Worm (Caenorhabditis elegans) whole organism, late embryonic: ENCODE data around the gene cyp-34A7.

Experiments
- C38D4.7 ChIP-seq: fragments of 200-800 bp; sonication (Bioruptor generic); optimal IDR thresholded peaks from 2 replicates; lab custom pipeline; 2018; ENCODE audit warnings: mild to moderate bottlenecking, missing genetic modification characterization, moderate library complexity, missing compliant biosample characterization
- F13H6.1 ChIP-seq: sonication (generic microtip); optimal IDR thresholded peaks from 2 replicates; lab custom pipeline; 2016; ENCODE audit warnings: missing genetic modification characterization, missing compliant biosample characterization
- K02D7.2 ChIP-seq: sonication (generic microtip); optimal IDR thresholded peaks from 2 replicates; lab custom pipeline; 2017; ENCODE audit warnings: mild to moderate bottlenecking, missing genetic modification characterization, missing compliant biosample characterization
- T23F11.4 ChIP-seq: fragments of 200-800 bp; sonication (Bioruptor generic); optimal IDR thresholded peaks from 2 replicates; lab custom pipeline; 2018; ENCODE audit warnings: mild to moderate bottlenecking, missing genetic modification characterization, missing compliant biosample characterization
- Y22D7AL.16 ChIP-seq: sonication (generic microtip); optimal IDR thresholded peaks from 2 replicates; lab custom pipeline; 2016; ENCODE audit warnings: missing genetic modification characterization, missing compliant biosample characterization
- ceh-14 ChIP-seq: sonication (generic microtip); optimal IDR thresholded peaks from 2 replicates; lab custom pipeline; 2016; ENCODE audit warnings: missing genotype, missing genetic modification characterization, missing compliant biosample characterization
- ceh-19 ChIP-seq: fragments of 200-800 bp; sonication (Bioruptor generic); optimal IDR thresholded peaks from 2 replicates; lab custom pipeline; 2018; ENCODE audit warnings: mild to moderate bottlenecking, missing genetic modification characterization, missing compliant biosample characterization
- ceh-2 ChIP-seq: sonication (generic microtip); optimal IDR thresholded peaks from 2 replicates; lab custom pipeline; 2016; ENCODE audit warnings: missing genotype, missing genetic modification characterization, missing compliant biosample characterization
- ceh-22 ChIP-seq: sonication (generic microtip); optimal IDR thresholded peaks from 2 replicates; lab custom pipeline; 2017; ENCODE audit warnings: missing biosample characterization, missing genetic modification characterization
- ceh-24 ChIP-seq: sonication (generic microtip); optimal IDR thresholded peaks from 2 replicates; lab custom pipeline; 2016; ENCODE audit warnings: mild to moderate bottlenecking, missing genetic modification characterization, missing compliant biosample characterization
- ceh-31 ChIP-seq: sonication (generic microtip); optimal IDR thresholded peaks from 2 replicates; lab custom pipeline; 2016; ENCODE audit warnings: missing genetic modification characterization, missing compliant biosample characterization
- ceh-48 ChIP-seq: sonication (generic microtip); optimal IDR thresholded peaks from 2 replicates; lab custom pipeline; 2016; ENCODE audit warnings: missing genetic modification characterization, inconsistent platforms, missing compliant biosample characterization
- ceh-6 ChIP-seq: fragments of 200-800 bp; sonication (Bioruptor generic); optimal IDR thresholded peaks from 2 replicates; lab custom pipeline; 2018; ENCODE audit warnings: mild to moderate bottlenecking, missing genetic modification characterization, missing compliant biosample characterization
- ceh-9 ChIP-seq: sonication (generic microtip); optimal IDR thresholded peaks from 2 replicates; lab custom pipeline; 2016; ENCODE audit warnings: mild to moderate bottlenecking, missing genetic modification characterization, inconsistent platforms, missing compliant biosample characterization
- dve-1 ChIP-seq: sonication (generic microtip); optimal IDR thresholded peaks from 2 replicates; lab custom pipeline; 2017; ENCODE audit warnings: antibody characterized with exemption, mild to moderate bottlenecking, missing genetic modification characterization, missing compliant biosample characterization
- elt-4 ChIP-seq: sonication (generic microtip); optimal IDR thresholded peaks from 2 replicates; lab custom pipeline; 2016; ENCODE audit warnings: missing genetic modification characterization, missing compliant biosample characterization
- ets-4 ChIP-seq: sonication (generic microtip); optimal IDR thresholded peaks from 2 replicates; lab custom pipeline; 2016; ENCODE audit warnings: missing genetic modification characterization, missing compliant biosample characterization
- fax-1 ChIP-seq: sonication (generic microtip); optimal IDR thresholded peaks from 2 replicates; lab custom pipeline; 2016; ENCODE audit warnings: missing genotype, missing genetic modification characterization, missing compliant biosample characterization
- fkh-6 ChIP-seq: sonication (generic microtip); optimal IDR thresholded peaks from 2 replicates; lab custom pipeline; 2016; ENCODE audit warnings: missing genetic modification characterization, missing compliant biosample characterization
- gmeb-2 ChIP-seq: sonication (generic microtip); optimal IDR thresholded peaks from 2 replicates; lab custom pipeline; 2016; ENCODE audit warnings: missing genetic modification characterization, inconsistent platforms, missing compliant biosample characterization
- hlh-15 ChIP-seq: sonication (generic microtip); optimal IDR thresholded peaks from 2 replicates; lab custom pipeline; 2016; ENCODE audit warnings: missing genetic modification characterization, missing compliant biosample characterization
- hlh-30 ChIP-seq: sonication (generic microtip); optimal IDR thresholded peaks from 2 replicates; lab custom pipeline; 2017; ENCODE audit warnings: antibody characterized with exemption, missing genetic modification characterization, missing compliant biosample characterization; ENCODE audit not compliant: insufficient read depth
- hlh-6 ChIP-seq: sonication (generic microtip); optimal IDR thresholded peaks from 2 replicates; lab custom pipeline; 2016; ENCODE audit warnings: missing genotype, missing genetic modification characterization, missing compliant biosample characterization
- lim-6 ChIP-seq: sonication (generic microtip); optimal IDR thresholded peaks from 2 replicates; lab custom pipeline; 2016; ENCODE audit warnings: missing genetic modification characterization, missing compliant biosample characterization
- mec-3 ChIP-seq: sonication (generic microtip); optimal IDR thresholded peaks from 2 replicates; lab custom pipeline; 2016; ENCODE audit warnings: borderline replicate concordance, missing genetic modification characterization, missing compliant biosample characterization
- nhr-11 ChIP-seq: fragments of 150-350 bp; optimal IDR thresholded peaks from 2 replicates; lab custom pipeline; 2014; ENCODE audit warnings: missing biosample characterization, missing genetic modification characterization
- nhr-232 ChIP-seq: sonication (generic microtip); optimal IDR thresholded peaks from 2 replicates; lab custom pipeline; 2016; ENCODE audit warnings: missing genetic modification characterization, missing compliant biosample characterization
- npax-4 ChIP-seq: sonication (generic microtip); optimal IDR thresholded peaks from 2 replicates; lab custom pipeline; 2016; ENCODE audit warnings: missing genetic modification characterization, missing compliant biosample characterization
- pax-1 ChIP-seq: fragments of 150-350 bp; optimal IDR thresholded peaks from 2 replicates; lab custom pipeline; 2014; ENCODE audit warnings: missing biosample characterization, missing genetic modification characterization
- pha-4 ChIP-seq: fragments of 150-350 bp; optimal IDR thresholded peaks from 2 replicates; lab custom pipeline; 2018; ENCODE audit warnings: missing biosample characterization, missing genetic modification reagents, missing genetic modification characterization
- pros-1 ChIP-seq: fragments of 150-350 bp; optimal IDR thresholded peaks from 2 replicates; lab custom pipeline; 2014; ENCODE audit warnings: missing biosample characterization, missing genetic modification reagents, missing genetic modification characterization
- ref-2 ChIP-seq: sonication (generic microtip); optimal IDR thresholded peaks from 2 replicates; lab custom pipeline; 2016; ENCODE audit warnings: missing genetic modification characterization, missing compliant biosample characterization
- rnt-1 ChIP-seq: sonication (generic microtip); optimal IDR thresholded peaks from 2 replicates; lab custom pipeline; 2016; ENCODE audit warnings: missing genetic modification characterization, missing compliant biosample characterization
- sdc-2 ChIP-seq: sonication (generic microtip); optimal IDR thresholded peaks from 2 replicates; lab custom pipeline; 2016; ENCODE audit warnings: missing genotype, missing genetic modification characterization, missing compliant biosample characterization
- sox-2 ChIP-seq: fragments of 200-800 bp; sonication (Bioruptor generic); IDR thresholded peaks from 2 replicates; pipeline ENCODE4 v1.3.6; 2022; ENCODE audit warnings: missing genetic modification reagents, missing genetic modification characterization, missing compliant biosample characterization
- sox-4 ChIP-seq: sonication (generic microtip); optimal IDR thresholded peaks from 2 replicates; lab custom pipeline; 2017; ENCODE audit warnings: mild to moderate bottlenecking, missing genetic modification characterization, inconsistent platforms, missing compliant biosample characterization
- tbx-7 ChIP-seq: sonication (generic microtip); optimal IDR thresholded peaks from 2 replicates; lab custom pipeline; 2016; ENCODE audit warnings: missing genotype, missing genetic modification characterization, missing compliant biosample characterization
- ttx-3 ChIP-seq: sonication (generic microtip); optimal IDR thresholded peaks from 2 replicates; lab custom pipeline; 2016; ENCODE audit warnings: missing genetic modification reagents, missing genetic modification characterization, missing compliant biosample characterization
- unc-3 ChIP-seq, 2 experiments: fragments of 200-800 bp in 1 of 2; sonication (Bioruptor generic) in 1 of 2; sonication (generic microtip) in 1 of 2; conservative IDR thresholded peaks in 1 of 2; optimal IDR thresholded peaks in 1 of 2; 2 replicates each; pipeline versions ENCODE4 v1.3.6 to Lab custom; 2016 to 2022; ENCODE audit warnings: missing compliant biosample characterization in 2 of 2, missing genetic modification characterization in 2 of 2, missing genetic modification reagents in 1 of 2
- unc-42 ChIP-seq: sonication (generic microtip); optimal IDR thresholded peaks from 2 replicates; lab custom pipeline; 2016; ENCODE audit warnings: missing genotype, missing genetic modification characterization, missing compliant biosample characterization
- unc-86 ChIP-seq: sonication (generic microtip); optimal IDR thresholded peaks from 2 replicates; lab custom pipeline; 2016; ENCODE audit warnings: missing genetic modification characterization, missing compliant biosample characterization
- ztf-16 ChIP-seq: sonication (generic microtip); optimal IDR thresholded peaks from 2 replicates; lab custom pipeline; 2017; ENCODE audit warnings: missing genetic modification characterization, missing compliant biosample characterization

The cyp-34A7 gene

DNA sequence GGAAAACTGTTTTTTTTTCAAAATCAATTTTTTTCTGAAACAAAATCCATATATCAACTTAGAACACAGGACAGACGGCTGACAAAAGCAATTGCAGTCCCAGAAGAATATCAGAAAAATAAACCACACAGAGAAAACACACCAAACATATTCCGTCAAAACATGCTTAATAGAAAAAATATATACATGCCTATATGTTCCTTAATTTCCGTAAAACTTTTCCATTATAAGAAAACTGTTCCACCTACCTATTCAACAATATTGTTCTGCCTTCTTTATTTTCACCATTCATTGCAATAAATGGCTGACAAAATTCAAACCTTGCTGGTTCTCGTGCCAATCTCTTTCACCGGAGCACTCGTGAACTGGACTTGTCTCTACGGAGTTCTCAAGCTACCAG is 32.3 kb downstream of the cyp-34A7 start, which contains the start of gene srx-63:
Gene srx-63, plus strand, starts transcription at position 301 of the 400 bp plus-strand sequence.
- TF ChIP-seq mec-3 (tag; lab: Kevin White, UChicago) (no peak), ets-4 (tag; lab: Kevin White, UChicago) (no peak), ttx-3 (tag; lab: Kevin White, UChicago) (no peak)

DNA sequence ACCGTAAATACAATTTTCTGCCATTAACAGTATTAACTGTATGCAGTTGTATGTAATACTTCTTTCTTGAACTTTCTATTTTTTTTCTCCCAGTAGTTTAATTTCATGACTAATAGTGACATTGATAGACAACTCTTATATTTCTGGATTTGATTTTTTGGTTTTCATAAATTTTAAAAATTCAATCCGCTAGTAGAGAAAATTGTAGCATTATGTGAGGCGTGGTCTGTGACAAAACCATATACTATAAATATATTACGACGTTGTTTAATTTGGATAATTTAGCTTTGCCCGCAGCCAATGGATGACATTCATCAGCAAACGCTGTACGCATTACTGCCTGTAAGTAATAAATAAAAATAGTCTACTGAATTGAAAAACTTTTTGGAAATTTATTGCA is 34.5 kb downstream of the cyp-34A7 start, which contains the start of gene srx-64:
Gene srx-64, plus strand, starts transcription at position 301 of the 400 bp plus-strand sequence.
- TF ChIP-seq ceh-6: no peak
- TF ChIP-seq sox-4: no peak
- TF ChIP-seq pha-4 (tag; lab: Kevin White, UChicago): no peak
- TF ChIP-seq nhr-232 (tag; lab: Kevin White, UChicago): no peak
- TF ChIP-seq hlh-6: no peak
- TF ChIP-seq hlh-30 (tag; lab: Kevin White, UChicago): no peak
- no peak for TF ChIP-seq ceh-24
- TF ChIP-seq F13H6.1: no peak
- TF ChIP-seq hlh-15 (tag; lab: Kevin White, UChicago): no peak
- no peak for TF ChIP-seq pax-1
- no peak for TF ChIP-seq pros-1
- TF ChIP-seq C38D4.7: no peak

DNA sequence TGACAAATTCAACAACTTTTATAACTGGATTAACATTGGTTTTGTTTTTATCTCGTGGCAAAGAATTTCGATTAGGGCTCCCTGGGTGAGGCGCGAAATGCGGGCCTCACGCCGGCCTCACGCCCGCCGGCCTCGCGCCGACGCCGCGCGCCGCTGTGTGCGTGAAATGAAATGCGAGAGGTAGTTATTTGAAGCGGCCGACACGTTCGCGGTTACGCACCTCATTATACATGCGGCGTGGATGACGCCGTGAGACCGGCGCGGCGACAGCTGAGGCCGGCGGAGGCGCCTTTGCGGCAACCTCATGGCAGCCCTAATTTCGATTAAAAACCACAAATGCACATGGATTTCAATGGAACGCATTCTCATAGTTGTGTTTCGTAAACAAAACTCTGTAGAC is 36.1 kb downstream of the cyp-34A7 start:
- no peak for TF ChIP-seq ceh-31 (tag; lab: Kevin White, UChicago)
- TF ChIP-seq ceh-48 (tag; lab: Kevin White, UChicago): no peak
- TF ChIP-seq, all 69 proteins: peak for 0

DNA sequence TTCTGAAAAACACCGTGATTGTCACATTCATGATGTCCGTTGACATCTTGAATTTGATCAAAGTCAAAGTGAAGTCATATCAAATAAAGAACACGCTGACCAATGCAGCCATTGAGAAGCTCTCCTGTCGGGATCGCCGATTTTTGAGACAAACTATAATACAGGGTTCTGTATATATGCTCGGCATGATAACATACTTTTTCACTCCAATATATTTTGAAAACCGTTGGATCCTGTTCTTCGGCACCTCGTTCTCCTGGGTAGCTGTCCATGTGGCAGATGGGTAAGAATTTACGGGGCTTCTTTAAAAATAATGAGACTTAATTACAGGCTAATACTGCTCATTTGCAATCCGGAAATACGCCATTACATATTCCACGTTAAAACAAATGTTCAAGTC is 41.1 kb downstream of the cyp-34A7 start:
- TF ChIP-seq K02D7.2 (tag; lab: Kevin White, UChicago) (no peak), tbx-7 (tag; lab: Kevin White, UChicago) (no peak), ref-2 (tag; lab: Kevin White, UChicago) (no peak), unc-42 (tag; lab: Kevin White, UChicago) (no peak), nhr-11 (tag; lab: Kevin White, UChicago) (no peak), pros-1 (no peak), unc-86 (tag; lab: Kevin White, UChicago) (no peak), ceh-19 (GFP tag; lab: Kevin White, UChicago) (no peak), lim-6 (tag; lab: Kevin White, UChicago) (no peak), fax-1 (tag; lab: Kevin White, UChicago) (no peak), ceh-22 (tag; lab: Kevin White, UChicago) (no peak), gmeb-2 (tag; lab: Kevin White, UChicago) (no peak), npax-4 (tag; lab: Kevin White, UChicago) (no peak), ceh-2 (tag; lab: Kevin White, UChicago) (no peak), dve-1 (no peak)

DNA sequence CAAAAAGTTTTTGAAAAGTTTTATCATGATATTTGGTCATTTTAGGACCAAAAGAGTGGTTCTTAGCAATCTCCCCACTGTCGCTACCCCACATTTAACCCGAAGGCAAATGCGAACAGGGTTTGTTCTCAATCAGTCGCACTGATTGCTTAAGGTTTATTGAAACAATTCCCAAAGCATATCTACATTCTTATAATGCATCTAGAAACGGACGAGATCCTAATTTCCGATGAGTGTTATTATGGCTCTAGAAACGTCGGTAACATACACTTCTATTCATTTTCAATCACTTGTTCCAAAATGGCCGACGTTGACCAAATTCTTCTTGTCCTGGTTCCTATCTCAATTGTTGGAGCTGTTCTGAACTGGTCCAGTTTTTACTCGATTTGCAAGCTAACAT is 42.0 kb downstream of the cyp-34A7 start, which contains the start of gene srx-65:
Gene srx-65, plus strand, starts transcription at position 301 of the 400 bp plus-strand sequence.
- TF ChIP-seq fkh-6 (tag; lab: Kevin White, UChicago) (no peak), tbx-7 (tag; lab: Kevin White, UChicago) (no peak), ceh-48 (tag; lab: Kevin White, UChicago) (no peak), rnt-1 (tag; lab: Kevin White, UChicago) (no peak), ceh-9 (no peak), nhr-232 (tag; lab: Kevin White, UChicago) (no peak), T23F11.4 (GFP tag; lab: Kevin White, UChicago) (no peak), ztf-16 (tag; lab: Kevin White, UChicago) (no peak), sox-2 (GFP tag; lab: Robert Waterston, UW) (no peak), ceh-14 (tag; lab: Kevin White, UChicago) (no peak), elt-4 (tag; lab: Kevin White, UChicago) (no peak), Y22D7AL.16 (tag; lab: Kevin White, UChicago) (no peak), gmeb-2 (tag; lab: Kevin White, UChicago) (no peak), ceh-22 (tag; lab: Kevin White, UChicago) (no peak), sdc-2 (tag; lab: Kevin White, UChicago) (no peak), unc-3 (GFP tag; conservative IDR thresholded peaks at IDR 0.05; lab: Robert Waterston, UW) (no peak), unc-3 (tag; optimal IDR thresholded peaks at IDR 0.05; lab: Kevin White, UChicago) (no peak)
